Fruit fly (Drosophila melanogaster): Measurements from ENCODE around the gene dpr6.

The dpr6 gene

dm6 chr3L:10100781-10101180 lies 126.3 kb downstream of the dpr6 start, which contains the start of gene CG42826:
Gene CG42826 (minus strand): TSS chr3L:10100881.
- TF ChIP-seq CG32264 (GFP tag; optimal IDR thresholded peaks at IDR 0.05) (no peak), lola (GFP tag; optimal IDR thresholded peaks at IDR 0.05) (no peak), tai (GFP tag; optimal IDR thresholded peaks at IDR 0.05) (no peak), OdsH (GFP tag; optimal IDR thresholded peaks at IDR 0.05) (no peak), foxo (GFP tag; optimal IDR thresholded peaks at IDR 0.05) (no peak), ey (GFP tag; optimal IDR thresholded peaks at IDR 0.05) (no peak), Hnf4 (GFP tag; optimal IDR thresholded peaks at IDR 0.05) (no peak), Hr83 (GFP tag; optimal IDR thresholded peaks at IDR 0.05; ENCODE audit: poor library complexity, severe bottlenecking) (no peak), pan (optimal IDR thresholded peaks at IDR 0.05) (no peak), Vsx2 (GFP tag; optimal IDR thresholded peaks at IDR 0.05; ENCODE audit: partially characterized antibody) (no peak), Mio (GFP tag; optimal IDR thresholded peaks at IDR 0.05) (no peak), psq (GFP tag; optimal IDR thresholded peaks at IDR 0.05) (no peak), Sp1 (GFP tag; optimal IDR thresholded peaks at IDR 0.05) (no peak), Rel (GFP tag; optimal IDR thresholded peaks at IDR 0.05) (no peak), Rel (tag; optimal IDR thresholded peaks at IDR 0.05) (no peak), Myc (optimal IDR thresholded peaks at IDR 0.05) (no peak), sage (GFP tag; optimal IDR thresholded peaks at IDR 0.05) (no peak), Abd-B (GFP tag; optimal IDR thresholded peaks at IDR 0.05) (no peak)

DNA sequence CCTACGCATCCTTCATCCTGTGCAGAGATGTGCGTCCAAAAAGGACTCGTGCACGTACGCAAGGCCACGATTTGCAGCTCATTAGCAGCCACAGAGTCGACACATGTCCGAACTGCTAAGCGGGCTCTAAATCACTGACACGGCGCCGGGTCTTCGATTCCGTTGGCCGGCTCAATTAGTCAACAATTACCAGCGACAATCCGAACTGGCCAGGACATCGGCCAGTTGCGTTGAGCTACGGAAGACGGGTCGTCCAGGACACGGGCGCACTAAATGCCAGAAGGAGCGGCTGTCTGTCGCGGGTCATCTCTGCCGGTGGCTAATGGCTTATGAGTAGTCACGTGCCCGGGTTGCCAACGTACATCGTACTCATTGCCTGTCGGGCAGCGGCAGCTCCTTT lies 131.4 kb downstream of the dpr6 start:
- TF ChIP-seq sv (GFP tag; optimal IDR thresholded peaks at IDR 0.05), result no peak
- TF ChIP-seq lola (GFP tag; optimal IDR thresholded peaks at IDR 0.05), result no peak
- TF ChIP-seq Rel (GFP tag; optimal IDR thresholded peaks at IDR 0.05), result no peak
- no peak for TF ChIP-seq Rel (tag; optimal IDR thresholded peaks at IDR 0.05)
- no peak for TF ChIP-seq Hr83 (GFP tag; optimal IDR thresholded peaks at IDR 0.05; ENCODE audit: poor library complexity, severe bottlenecking)
- TF ChIP-seq GATAd (GFP tag; optimal IDR thresholded peaks at IDR 0.05), result no peak
- TF ChIP-seq foxo (GFP tag; optimal IDR thresholded peaks at IDR 0.05), result no peak
- no peak for TF ChIP-seq fru (GFP tag; optimal IDR thresholded peaks at IDR 0.05)
- no peak for TF ChIP-seq dmrt93B (GFP tag; optimal IDR thresholded peaks at IDR 0.05)
- no peak for TF ChIP-seq Hr78 (GFP tag; optimal IDR thresholded peaks at IDR 0.05)
- no peak for TF ChIP-seq ey (GFP tag; optimal IDR thresholded peaks at IDR 0.05)
- no peak for TF ChIP-seq N (GFP tag; optimal IDR thresholded peaks at IDR 0.05)
- no peak for TF ChIP-seq brk (GFP tag; optimal IDR thresholded peaks at IDR 0.05)
- TF ChIP-seq Jra (GFP tag; optimal IDR thresholded peaks at IDR 0.05), result no peak
- no peak for TF ChIP-seq Abd-B (GFP tag; optimal IDR thresholded peaks at IDR 0.05)
- TF ChIP-seq psq (GFP tag; optimal IDR thresholded peaks at IDR 0.05), result no peak
- no peak for TF ChIP-seq usp (GFP tag; optimal IDR thresholded peaks at IDR 0.05)
- TF ChIP-seq jim (GFP tag; optimal IDR thresholded peaks at IDR 0.05), result no peak
- TF ChIP-seq CG32264 (GFP tag; optimal IDR thresholded peaks at IDR 0.05), result no peak
- TF ChIP-seq Dif (GFP tag; optimal IDR thresholded peaks at IDR 0.05; ENCODE audit: partially characterized antibody), result no peak

dm6 chr3L:10110379-10110778 lies 135.9 kb downstream of the dpr6 start:
- no peak for TF ChIP-seq foxo (GFP tag; optimal IDR thresholded peaks at IDR 0.05)
- peak; percentile 19 for TF ChIP-seq HLH106 (tag; optimal IDR thresholded peaks at IDR 0.05)

DNA sequence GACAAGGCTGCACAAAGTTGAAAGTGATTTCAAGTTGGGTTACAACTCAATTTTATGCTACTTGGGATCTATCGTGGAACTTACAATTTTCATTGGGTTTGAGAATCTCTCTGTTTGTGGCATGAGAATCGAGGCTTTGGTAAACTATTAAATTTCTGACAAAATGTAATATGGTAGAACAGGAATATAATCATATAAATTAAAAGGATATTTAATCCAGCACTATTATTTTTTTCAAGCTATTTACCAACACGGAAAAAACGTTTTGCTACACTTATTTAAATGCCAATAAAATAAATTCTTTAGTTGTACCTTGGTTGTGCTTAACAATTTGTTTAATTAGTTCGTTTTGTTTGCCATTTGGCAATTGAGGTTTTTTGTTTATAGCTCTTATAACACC lies 177.1 kb downstream of the dpr6 start, which contains the start of gene CG8072:
CG8072 (plus strand) TSS at position 301 of the 400 bp plus-strand sequence.
- TF ChIP-seq Dif (GFP tag; optimal IDR thresholded peaks at IDR 0.05; ENCODE audit: partially characterized antibody), result no peak
- TF ChIP-seq h (GFP tag; optimal IDR thresholded peaks at IDR 0.05), result no peak
- TF ChIP-seq br (GFP tag; optimal IDR thresholded peaks at IDR 0.05), result no peak
- no peak for TF ChIP-seq rgr (GFP tag; optimal IDR thresholded peaks at IDR 0.05)
- no peak for TF ChIP-seq dl (GFP tag; optimal IDR thresholded peaks at IDR 0.05; ENCODE audit: insufficient read depth in 1 of 2, partially characterized antibody in 2 of 2)
- no peak for TF ChIP-seq pan (optimal IDR thresholded peaks at IDR 0.05)
- TF ChIP-seq CrebA (GFP tag; optimal IDR thresholded peaks at IDR 0.05; ENCODE audit: borderline replicate concordance), result no peak
- TF ChIP-seq usp (GFP tag; optimal IDR thresholded peaks at IDR 0.05), result no peak
- no peak for TF ChIP-seq sage (GFP tag; optimal IDR thresholded peaks at IDR 0.05)
- no peak for TF ChIP-seq brk (GFP tag; optimal IDR thresholded peaks at IDR 0.05)
- no peak for TF ChIP-seq Dfd (GFP tag; optimal IDR thresholded peaks at IDR 0.05)
- TF ChIP-seq ey (GFP tag; optimal IDR thresholded peaks at IDR 0.05), result no peak
- no peak for TF ChIP-seq Hr78 (GFP tag; optimal IDR thresholded peaks at IDR 0.05)
- no peak for TF ChIP-seq Mio (GFP tag; optimal IDR thresholded peaks at IDR 0.05)
- TF ChIP-seq foxo (GFP tag; optimal IDR thresholded peaks at IDR 0.05), result no peak
- TF ChIP-seq Jra (GFP tag; optimal IDR thresholded peaks at IDR 0.05), result no peak
